Fruit fly (Drosophila melanogaster) whole organism, prepupa: ENCODE data around the gene CG18787.

Experiments
- Blimp-1 ChIP-seq: fragments of 200-800 bp; sonication (Bioruptor generic); optimal IDR thresholded peaks from 3 replicates; lab custom pipeline; 2017; ENCODE audit warnings: missing biosample characterization, missing genetic modification characterization, mild to moderate bottlenecking, moderate library complexity, missing genetic modification reagents
- CG10631 ChIP-seq: fragments of 200-800 bp; sonication (Bioruptor generic); optimal IDR thresholded peaks from 2 replicates; lab custom pipeline; 2016; ENCODE audit warnings: missing biosample characterization, missing genetic modification characterization
- CG10669 ChIP-seq: fragments of 200-800 bp; sonication (Bioruptor generic); optimal IDR thresholded peaks from 3 replicates; lab custom pipeline; 2018; ENCODE audit warnings: missing biosample characterization, mild to moderate bottlenecking, missing genetic modification characterization, moderate library complexity
- CG11294 ChIP-seq: fragments of 200-800 bp; sonication (Bioruptor generic); IDR thresholded peaks from 2 replicates; pipeline ENCODE4 v1.3.6; 2022; ENCODE audit warnings: missing biosample characterization, missing genetic modification characterization
- CG11762 ChIP-seq: fragments of 200-800 bp; sonication (Bioruptor generic); optimal IDR thresholded peaks from 3 replicates; lab custom pipeline; 2016; ENCODE audit warnings: missing biosample characterization, missing genetic modification characterization; ENCODE audit not compliant: insufficient read depth
- CG15336 ChIP-seq: fragments of 200-800 bp; sonication (Bioruptor generic); IDR thresholded peaks from 2 replicates; pipeline ENCODE4 v1.3.6; 2022; ENCODE audit warnings: missing biosample characterization, missing genetic modification characterization
- CG1621 ChIP-seq: fragments of 200-800 bp; sonication (Bioruptor generic); optimal IDR thresholded peaks from 3 replicates; lab custom pipeline; 2018; ENCODE audit warnings: missing biosample characterization, mild to moderate bottlenecking, missing genetic modification characterization
- CG3032 ChIP-seq: fragments of 200-800 bp; optimal IDR thresholded peaks from 2 replicates; lab custom pipeline; 2019; ENCODE audit warnings: missing biosample characterization, mild to moderate bottlenecking, missing genetic modification characterization, moderate library complexity
- CG32006 ChIP-seq: fragments of 200-800 bp; sonication (Bioruptor generic); optimal IDR thresholded peaks from 3 replicates; lab custom pipeline; 2017; ENCODE audit warnings: missing biosample characterization, mild to moderate bottlenecking, missing genetic modification characterization
- CG3919 ChIP-seq: fragments of 200-800 bp; sonication (Bioruptor generic); optimal IDR thresholded peaks from 3 replicates; lab custom pipeline; 2016; ENCODE audit warnings: missing biosample characterization, missing genetic modification characterization
- CG4318 ChIP-seq: fragments of 200-800 bp; sonication (Bioruptor generic); optimal IDR thresholded peaks from 3 replicates; lab custom pipeline; 2017; ENCODE audit warnings: missing biosample characterization, mild to moderate bottlenecking, missing genetic modification characterization
- CG6163 ChIP-seq: fragments of 200-800 bp; sonication (Bioruptor generic); IDR thresholded peaks from 3 replicates; pipeline ENCODE4 v1.3.6; 2022; ENCODE audit warnings: missing biosample characterization, missing genetic modification characterization
- CG6276 ChIP-seq: fragments of 200-800 bp; sonication (Bioruptor generic); optimal IDR thresholded peaks from 2 replicates; lab custom pipeline; 2017; ENCODE audit warnings: missing biosample characterization, mild to moderate bottlenecking, missing genetic modification characterization
- CG6792 ChIP-seq: fragments of 200-800 bp; sonication (Bioruptor generic); optimal IDR thresholded peaks from 3 replicates; lab custom pipeline; 2016; ENCODE audit warnings: missing biosample characterization, missing genetic modification characterization
- CG6808 ChIP-seq: fragments of 200-800 bp; sonication (Bioruptor generic); optimal IDR thresholded peaks from 3 replicates; lab custom pipeline; 2017; ENCODE audit warnings: missing biosample characterization, missing genetic modification characterization, mild to moderate bottlenecking, moderate library complexity, missing genetic modification reagents
- CG6854 ChIP-seq: fragments of 200-800 bp; sonication (Bioruptor generic); optimal IDR thresholded peaks from 2 replicates; lab custom pipeline; 2017; ENCODE audit warnings: missing biosample characterization, mild to moderate bottlenecking, missing genetic modification characterization
- CG7368 ChIP-seq: fragments of 200-800 bp; sonication (Bioruptor generic); optimal IDR thresholded peaks from 3 replicates; lab custom pipeline; 2016; ENCODE audit warnings: missing biosample characterization, missing genetic modification characterization
- CG8119 ChIP-seq: fragments of 200-800 bp; sonication (Bioruptor generic); IDR thresholded peaks from 3 replicates; pipeline ENCODE4 v1.3.6; 2022; ENCODE audit warnings: missing biosample characterization, missing genetic modification characterization
- CG8632 ChIP-seq: fragments of 200-800 bp; sonication (Bioruptor generic); optimal IDR thresholded peaks from 3 replicates; lab custom pipeline; 2016; ENCODE audit warnings: missing biosample characterization, missing genetic modification characterization
- CG9139 ChIP-seq: fragments of 200-800 bp; sonication (Bioruptor generic); optimal IDR thresholded peaks from 3 replicates; lab custom pipeline; 2017; ENCODE audit warnings: missing biosample characterization, mild to moderate bottlenecking, missing genetic modification characterization
- Eip75B ChIP-seq: fragments of 200-800 bp; sonication (Bioruptor generic); optimal IDR thresholded peaks from 3 replicates; lab custom pipeline; 2016; ENCODE audit warnings: missing biosample characterization, missing genetic modification characterization
- Eip78C ChIP-seq: fragments of 200-800 bp; sonication (Bioruptor generic); peaks from one replicate; lab custom pipeline; 2016; ENCODE audit warnings: missing biosample characterization, missing genetic modification characterization
- Ets96B ChIP-seq: fragments of 200-800 bp; optimal IDR thresholded peaks from 2 replicates; lab custom pipeline; 2019; ENCODE audit warnings: missing biosample characterization, mild to moderate bottlenecking, missing genetic modification characterization, moderate library complexity
- Gug ChIP-seq: fragments of 200-800 bp; sonication (Bioruptor generic); IDR thresholded peaks from 2 replicates; pipeline ENCODE4 v1.3.6; 2022; ENCODE audit warnings: missing biosample characterization, missing genetic modification characterization
- Hr39 ChIP-seq: fragments of 200-800 bp; sonication (Bioruptor generic); optimal IDR thresholded peaks from 2 replicates; lab custom pipeline; 2016; ENCODE audit warnings: missing biosample characterization, missing genetic modification characterization
- Lpt ChIP-seq: fragments of 200-800 bp; sonication (Bioruptor generic); optimal IDR thresholded peaks from 3 replicates; lab custom pipeline; 2016; ENCODE audit warnings: missing biosample characterization, missing genetic modification characterization
- Met ChIP-seq: fragments of 200-800 bp; sonication (Bioruptor generic); optimal IDR thresholded peaks from 3 replicates; lab custom pipeline; 2016; ENCODE audit warnings: missing biosample characterization, missing genetic modification characterization
- Sox14 ChIP-seq: fragments of 200-800 bp; sonication (Bioruptor generic); optimal IDR thresholded peaks from 3 replicates; lab custom pipeline; 2016; ENCODE audit warnings: missing biosample characterization, missing genetic modification characterization
- achi ChIP-seq: fragments of 200-800 bp; sonication (Bioruptor generic); optimal IDR thresholded peaks from 3 replicates; lab custom pipeline; 2016; ENCODE audit warnings: missing biosample characterization, missing genetic modification characterization
- acj6 ChIP-seq: fragments of 200-800 bp; sonication (Bioruptor generic); optimal IDR thresholded peaks from 3 replicates; lab custom pipeline; 2016; ENCODE audit warnings: missing biosample characterization, missing genetic modification characterization
- dac ChIP-seq: fragments of 200-800 bp; sonication (Bioruptor generic); optimal IDR thresholded peaks from 2 replicates; lab custom pipeline; 2017; ENCODE audit warnings: missing biosample characterization, mild to moderate bottlenecking, missing genetic modification characterization
- dsx ChIP-seq: fragments of 200-800 bp; optimal IDR thresholded peaks from 3 replicates; lab custom pipeline; 2019; ENCODE audit warnings: missing biosample characterization, mild to moderate bottlenecking, missing genetic modification characterization, moderate library complexity; ENCODE audit not compliant: poor library complexity, severe bottlenecking
- eg ChIP-seq: fragments of 200-800 bp; sonication (Bioruptor generic); IDR thresholded peaks from 3 replicates; pipeline ENCODE4 v1.3.6; 2022; ENCODE audit warnings: missing biosample characterization, missing genetic modification characterization
- esn ChIP-seq: fragments of 200-800 bp; sonication (Bioruptor generic); optimal IDR thresholded peaks from 2 replicates; lab custom pipeline; 2016; ENCODE audit warnings: missing biosample characterization, mild to moderate bottlenecking, missing genetic modification characterization, moderate library complexity
- fd59A ChIP-seq: fragments of 200-800 bp; sonication (Bioruptor generic); optimal IDR thresholded peaks from 2 replicates; lab custom pipeline; 2017; ENCODE audit warnings: missing biosample characterization, mild to moderate bottlenecking, missing genetic modification characterization, missing genetic modification reagents
- fd85E ChIP-seq: fragments of 200-800 bp; sonication (Bioruptor generic); optimal IDR thresholded peaks from 3 replicates; lab custom pipeline; 2016; ENCODE audit warnings: missing biosample characterization, missing genetic modification characterization
- fkh ChIP-seq: fragments of 200-800 bp; sonication (Bioruptor generic); optimal IDR thresholded peaks from 3 replicates; lab custom pipeline; 2017; ENCODE audit warnings: missing biosample characterization, mild to moderate bottlenecking, missing genetic modification characterization, moderate library complexity
- net ChIP-seq: fragments of 200-800 bp; sonication (Bioruptor generic); optimal IDR thresholded peaks from 3 replicates; lab custom pipeline; 2016; ENCODE audit warnings: missing biosample characterization, missing genetic modification characterization
- salr ChIP-seq, 2 experiments: fragments of 200-800 bp; sonication (Bioruptor generic); optimal IDR thresholded peaks; 3 replicates each; lab custom pipeline; 2016 to 2018; ENCODE audit warnings: missing biosample characterization in 2 of 2, missing genetic modification characterization in 2 of 2, mild to moderate bottlenecking in 1 of 2
- spab ChIP-seq: fragments of 200-800 bp; sonication (Bioruptor generic); optimal IDR thresholded peaks from 2 replicates; lab custom pipeline; 2017; ENCODE audit warnings: missing biosample characterization, mild to moderate bottlenecking, missing genetic modification characterization, missing genetic modification reagents
- ss ChIP-seq, 2 experiments: fragments of 200-800 bp; sonication (Bioruptor generic); optimal IDR thresholded peaks; 2 replicates in 1 of 2; 3 replicates in 1 of 2; lab custom pipeline; 2017 to 2018; ENCODE audit warnings: mild to moderate bottlenecking in 2 of 2, missing biosample characterization in 2 of 2, missing genetic modification characterization in 2 of 2, moderate library complexity in 1 of 2
- svp ChIP-seq: fragments of 200-800 bp; sonication (Bioruptor generic); peaks from one replicate; lab custom pipeline; 2016; ENCODE audit warnings: missing biosample characterization, missing genetic modification characterization
- topi ChIP-seq: fragments of 200-800 bp; sonication (Bioruptor generic); optimal IDR thresholded peaks from 3 replicates; lab custom pipeline; 2016; ENCODE audit warnings: missing biosample characterization, missing genetic modification characterization
- vri ChIP-seq: fragments of 200-800 bp; sonication (Bioruptor generic); optimal IDR thresholded peaks from 3 replicates; lab custom pipeline; 2016; ENCODE audit warnings: missing biosample characterization, mild to moderate bottlenecking, missing genetic modification characterization

The CG18787 gene

dm6 chr2L:12013741-12014393 is 14.7 kb upstream of the CG18787 start:
- TF ChIP-seq dsx (peak; percentile 98), CG6792 (GFP tag; lab: Kevin White, UChicago) (peak; percentile 25), ss (GFP tag; optimal IDR thresholded peaks at IDR 0.05; lab: Kevin White, UChicago) (peak; percentile 80 to 84), CG9139 (GFP tag; lab: Kevin White, UChicago) (peak; percentile 80), fkh (no peak), CG32006 (no peak), CG3032 (peak; percentile 18), eg (GFP tag; lab: Robert Waterston, UW) (0 out of 3 replicates have a peak, but pooled peaks have one; percentile 15), CG10669 (peak; percentile 46), CG3919 (GFP tag; lab: Kevin White, UChicago) (peak; percentile 71), CG6276 (GFP tag; lab: Kevin White, UChicago) (peak; percentile 39), Lpt (GFP tag; lab: Kevin White, UChicago) (peak; percentile 78), Met (GFP tag; lab: Kevin White, UChicago) (peak; percentile 69), CG1621 (tag; lab: Kevin White, UChicago) (peak; percentile 72), Gug (GFP tag; lab: Robert Waterston, UW) (no peak), fd85E (GFP tag; lab: Kevin White, UChicago) (no peak), CG6854 (GFP tag; lab: Kevin White, UChicago) (peak; percentile 81), CG8632 (GFP tag; lab: Kevin White, UChicago) (no peak), net (no peak), Sox14 (peak; percentile 45), CG6808 (GFP tag; lab: Kevin White, UChicago) (peak; percentile 81), dac (GFP tag; lab: Kevin White, UChicago) (no peak), esn (GFP tag; lab: Kevin White, UChicago) (no peak), Eip75B (GFP tag; lab: Kevin White, UChicago) (peak; percentile 67), Hr39 (GFP tag; lab: Kevin White, UChicago) (no peak), CG6163 (GFP tag; lab: Robert Waterston, UW) (peak; percentile 65; the same call in 2 of the 3 replicates), topi (GFP tag; lab: Kevin White, UChicago) (no peak), acj6 (no peak), CG11294 (GFP tag; lab: Robert Waterston, UW) (no peak), CG15336 (GFP tag; lab: Robert Waterston, UW) (no peak), svp (GFP tag; lab: Kevin White, UChicago) (peak; percentile 98), Eip78C (GFP tag; lab: Kevin White, UChicago) (peak; percentile 21), CG11762 (no peak), vri (GFP tag; lab: Kevin White, UChicago) (peak; percentile 95), CG10631 (GFP tag; lab: Kevin White, UChicago) (peak; percentile 41), salr (GFP tag; optimal IDR thresholded peaks at IDR 0.05; lab: Kevin White, UChicago) (peak in 1 of 2 experiments; percentile 17), fd59A (GFP tag; lab: Kevin White, UChicago) (no peak), CG4318 (no peak), CG7368 (GFP tag; lab: Kevin White, UChicago) (no peak), Blimp-1 (peak; percentile 59), Ets96B (tag; lab: Kevin White, UChicago) (peak; percentile 37), spab (GFP tag; lab: Kevin White, UChicago) (peak; percentile 62), CG8119 (GFP tag; lab: Robert Waterston, UW) (peak; percentile 30; the same call in 1 of the 3 replicates), achi (GFP tag; lab: Kevin White, UChicago) (no peak)
